Worm (Caenorhabditis elegans): ENCODE measurements around the gene aps-2.
A peak's percentile ranks its signal among the peaks of the same experiment; 100 is the strongest.

Gene aps-2

DNA sequence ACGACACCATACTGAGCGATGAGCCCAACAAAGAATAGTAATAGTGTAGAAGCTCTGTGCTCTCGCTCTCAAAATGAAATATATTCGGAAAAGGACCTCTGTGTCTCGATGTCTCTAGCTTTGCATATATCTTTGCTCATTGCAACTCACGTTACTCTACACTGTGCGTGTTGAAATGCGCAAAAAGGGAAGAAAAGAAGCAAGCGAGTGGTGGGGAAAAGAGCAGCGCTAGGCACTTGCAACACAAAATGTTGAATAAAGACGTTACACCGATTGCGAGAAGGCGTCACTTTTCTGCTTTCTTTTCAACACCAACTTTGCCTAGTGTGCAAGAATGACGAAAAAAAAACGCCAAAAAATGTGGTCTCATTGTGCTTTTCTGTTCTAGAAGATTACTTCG lies 23.5 kb upstream of the aps-2 start (continued):
- TF ChIP-seq pag-3 (tag; optimal IDR thresholded peaks at IDR 0.05; ENCODE audit: borderline replicate concordance, insufficient read depth), result no peak
- TF ChIP-seq nhr-90 (tag; optimal IDR thresholded peaks at IDR 0.05; ENCODE audit: poor library complexity), result no peak
- TF ChIP-seq mab-9 (GFP tag; IDR thresholded peaks at IDR 0.05), result no peak
- TF ChIP-seq mef-2 (tag; optimal IDR thresholded peaks at IDR 0.05), result no peak
- no peak for TF ChIP-seq tbx-2 (tag; optimal IDR thresholded peaks at IDR 0.05)
- TF ChIP-seq unc-30 (tag; optimal IDR thresholded peaks at IDR 0.05), result no peak
- no peak for TF ChIP-seq dsc-1 (tag; optimal IDR thresholded peaks at IDR 0.05)
- TF ChIP-seq lin-14 (GFP tag; optimal IDR thresholded peaks at IDR 0.05), result peak; percentile 63
- TF ChIP-seq ceh-82 (tag; optimal IDR thresholded peaks at IDR 0.05), result peak in 2 of 3 experiments; percentile 2 to 9
- TF ChIP-seq ets-5 (GFP tag; IDR thresholded peaks at IDR 0.05), result no peak
- no peak for TF ChIP-seq nhr-20 (tag; optimal IDR thresholded peaks at IDR 0.05)
- no peak for TF ChIP-seq ztf-11 (tag; optimal IDR thresholded peaks at IDR 0.05)

DNA sequence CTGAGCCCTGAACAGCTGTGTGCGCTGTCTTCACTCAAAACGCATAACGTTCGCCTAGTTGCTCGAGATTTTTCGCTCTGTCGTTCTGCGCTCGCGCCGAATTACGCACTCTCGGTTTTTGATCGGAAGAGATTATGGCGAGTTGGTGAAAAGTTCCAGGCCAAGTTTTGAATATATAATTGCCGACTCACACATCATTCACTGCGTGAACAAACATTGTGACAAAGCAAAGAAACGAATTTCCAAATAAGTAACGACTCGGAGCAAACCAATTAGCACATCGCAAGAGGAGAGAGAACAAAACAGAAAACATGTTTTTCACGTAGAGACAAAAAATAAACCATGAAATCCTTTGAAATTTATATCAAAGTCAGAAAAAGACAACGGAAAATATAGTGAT lies 22.7 kb upstream of the aps-2 start:
- TF ChIP-seq aha-1 (tag; optimal IDR thresholded peaks at IDR 0.05), result no peak
- TF ChIP-seq lin-14 (GFP tag; optimal IDR thresholded peaks at IDR 0.05), result peak; percentile 10

ce11 chrX:4437555-4437954 lies 20.5 kb upstream of the aps-2 start, which contains the start of gene cest-26:
cest-26 (minus strand) TSS chrX:4437655.
- TF ChIP-seq dsc-1 (tag; optimal IDR thresholded peaks at IDR 0.05) (peak; percentile 7), lin-14 (GFP tag; optimal IDR thresholded peaks at IDR 0.05) (peak; percentile 4), lir-3 (tag; optimal IDR thresholded peaks at IDR 0.05; ENCODE audit: poor library complexity) (no peak)

- TF ChIP-seq ceh-63 (GFP tag; optimal IDR thresholded peaks at IDR 0.05) (no peak), elt-3 (tag; optimal IDR thresholded peaks at IDR 0.05) (no peak)
Measured at ce11 chrX:4438823-4439222, 19.2 kb upstream of the aps-2 start.

- TF ChIP-seq mep-1 (tag; optimal IDR thresholded peaks at IDR 0.05) (no peak), lin-14 (GFP tag; optimal IDR thresholded peaks at IDR 0.05) (peak; percentile 11)
Measured at ce11 chrX:4439616-4440015, 18.5 kb upstream of the aps-2 start.

- no peak for TF ChIP-seq pqm-1 (tag; optimal IDR thresholded peaks at IDR 0.05)
- no peak for TF ChIP-seq lir-3 (tag; optimal IDR thresholded peaks at IDR 0.05; ENCODE audit: poor library complexity)
- no peak for TF ChIP-seq elt-3 (tag; optimal IDR thresholded peaks at IDR 0.05)
- no peak for TF ChIP-seq unc-130 (tag; optimal IDR thresholded peaks at IDR 0.05)
- TF ChIP-seq unc-62 (GFP tag; optimal IDR thresholded peaks at IDR 0.05), result no peak
- no peak for TF ChIP-seq vab-15 (tag; optimal IDR thresholded peaks at IDR 0.05)
- TF ChIP-seq F16B12.6 (tag; optimal IDR thresholded peaks at IDR 0.05), result no peak
- no peak for TF ChIP-seq efl-3 (GFP tag; optimal IDR thresholded peaks at IDR 0.05)
- no peak for TF ChIP-seq egl-13 (tag; optimal IDR thresholded peaks at IDR 0.05)
- TF ChIP-seq nhr-237 (tag; optimal IDR thresholded peaks at IDR 0.05), result no peak
- TF ChIP-seq ceh-63 (GFP tag; optimal IDR thresholded peaks at IDR 0.05), result no peak
- no peak for TF ChIP-seq mep-1 (tag; optimal IDR thresholded peaks at IDR 0.05)
- TF ChIP-seq tbx-2 (tag; optimal IDR thresholded peaks at IDR 0.05), result no peak
- TF ChIP-seq fkh-8 (tag; optimal IDR thresholded peaks at IDR 0.05), result no peak
- no peak for TF ChIP-seq efl-1 (optimal IDR thresholded peaks at IDR 0.05)
- no peak for TF ChIP-seq efl-1 (GFP tag; optimal IDR thresholded peaks at IDR 0.05 in 1 of 2)
- no peak for TF ChIP-seq mef-2 (tag; optimal IDR thresholded peaks at IDR 0.05)
- no peak for TF ChIP-seq hlh-17 (GFP tag; optimal IDR thresholded peaks at IDR 0.05; ENCODE audit: borderline replicate concordance)
Measured at ce11 chrX:4440641-4441040, 17.4 kb upstream of the aps-2 start, which contains the start of gene F15A8.1. F15A8.1 (plus strand) TSS chrX:4440941.

DNA sequence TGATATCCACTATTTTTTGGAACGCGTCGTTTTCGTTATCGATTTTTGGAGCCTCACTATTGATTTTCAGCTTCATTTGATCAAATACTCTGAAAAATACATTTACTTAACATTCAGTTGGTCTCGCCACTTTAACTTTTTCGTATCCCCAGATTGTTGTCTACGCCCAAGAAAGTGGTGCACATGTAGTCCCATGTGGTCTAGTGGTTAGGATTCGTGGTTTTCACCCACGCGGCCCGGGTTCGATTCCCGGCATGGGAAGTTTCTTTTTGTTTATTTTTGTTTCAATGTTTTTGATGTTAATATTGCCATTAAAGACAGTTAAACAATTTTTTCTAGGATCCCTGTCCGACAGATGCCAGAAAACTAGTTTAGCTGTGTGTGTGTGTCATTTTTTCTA lies 14.0 kb upstream of the aps-2 start:
- no peak for TF ChIP-seq ces-1 (GFP tag; optimal IDR thresholded peaks at IDR 0.05)
- peak; percentile 35 for TF ChIP-seq irx-1 (tag; optimal IDR thresholded peaks at IDR 0.05)
- no peak for TF ChIP-seq ztf-4 (tag; optimal IDR thresholded peaks at IDR 0.05)
- no peak for TF ChIP-seq ceh-88 (GFP tag; IDR thresholded peaks at IDR 0.05)
- no peak for TF ChIP-seq nhr-84 (tag; optimal IDR thresholded peaks at IDR 0.05)
- no peak for TF ChIP-seq aly-2 (tag; optimal IDR thresholded peaks at IDR 0.05)
- TF ChIP-seq tlp-1 (tag; optimal IDR thresholded peaks at IDR 0.05), result no peak
- TF ChIP-seq mep-1 (tag; optimal IDR thresholded peaks at IDR 0.05), result peak; percentile 67
- no peak for TF ChIP-seq elt-2 (tag; optimal IDR thresholded peaks at IDR 0.05)
- TF ChIP-seq nhr-85 (tag), result peak; percentile 64
- TF ChIP-seq zag-1 (tag; optimal IDR thresholded peaks at IDR 0.05), result no peak
- TF ChIP-seq unc-30 (tag; optimal IDR thresholded peaks at IDR 0.05), result no peak
- TF ChIP-seq ceh-82 (tag; optimal IDR thresholded peaks at IDR 0.05), result peak; percentile 10 to 24 (median 19)
- TF ChIP-seq unc-62 (GFP tag; optimal IDR thresholded peaks at IDR 0.05), result no peak
- TF ChIP-seq unc-130 (tag; optimal IDR thresholded peaks at IDR 0.05), result peak; percentile 38
- TF ChIP-seq tbx-2 (tag; optimal IDR thresholded peaks at IDR 0.05), result peak; percentile 31
- no peak for TF ChIP-seq nhr-28 (tag; optimal IDR thresholded peaks at IDR 0.05)
- TF ChIP-seq lin-39 (tag; optimal IDR thresholded peaks at IDR 0.05), result no peak
- TF ChIP-seq dsc-1 (tag; optimal IDR thresholded peaks at IDR 0.05), result peak; percentile 44

Measured in whole organism, L1 larva.